Fruit fly (Drosophila melanogaster) S2 (cell line): ENCODE data around the gene CG32354.

Source experiments
- CG8478 ChIP-seq: fragments of >200 bp; optimal IDR thresholded peaks from 2 replicates; lab custom pipeline; 2018
- CTCF ChIP-seq, 2 experiments: fragments of >200 bp; optimal IDR thresholded peaks; 2 replicates each; lab custom pipeline; 2018

DNA sequence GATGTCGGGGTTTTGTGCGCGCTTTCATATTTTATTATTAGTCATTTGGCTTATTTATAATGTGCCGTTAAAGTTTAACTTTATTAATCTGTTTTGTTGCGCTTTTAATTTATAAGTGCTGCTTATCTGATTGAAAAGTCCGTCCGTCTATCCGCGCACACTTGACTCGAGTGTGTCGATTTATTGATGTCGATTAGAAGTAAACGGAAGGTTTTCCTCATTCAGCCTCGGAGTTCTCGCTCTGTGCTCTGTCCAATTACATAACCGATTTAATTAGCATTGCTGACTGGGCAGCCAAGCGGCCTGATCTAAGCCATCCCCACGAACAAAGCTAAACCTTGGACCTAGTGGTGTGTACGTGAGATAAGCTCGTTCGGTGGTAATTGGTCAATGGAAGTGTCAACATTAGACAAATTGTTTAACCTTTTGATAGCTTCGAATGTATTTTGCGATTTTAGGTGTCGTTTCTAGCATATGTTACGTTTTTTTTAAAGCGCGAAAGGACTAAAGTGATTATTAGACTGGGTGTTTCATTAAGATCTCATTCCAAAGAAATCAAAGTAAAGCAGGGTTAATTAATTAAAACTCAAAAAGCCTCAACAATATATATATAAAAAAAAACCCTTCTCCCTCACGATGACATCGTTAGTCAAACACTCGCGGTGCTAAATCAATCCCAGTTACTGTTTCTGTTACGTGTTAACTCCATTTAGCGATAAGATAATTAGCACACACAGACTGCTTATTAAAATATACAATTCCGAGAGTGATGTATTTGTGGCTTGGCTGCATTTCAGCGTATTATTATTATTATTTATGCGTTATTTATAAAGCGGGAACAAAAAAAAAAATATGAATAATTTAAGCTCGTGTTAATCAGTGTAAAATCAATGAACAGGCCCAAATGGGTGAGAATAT, 31.7 kb upstream of the CG32354 start:
- TF ChIP-seq CTCF (optimal IDR thresholded peaks at IDR 0.05; lab: Kevin White, UChicago) (no peak), CG8478 (lab: Kevin White, UChicago) (no peak)
